Worm (Caenorhabditis elegans) whole organism, L4 larva: ENCODE data around the gene K04C1.3.

Experiments used
- D1046.2 ChIP-seq: fragments of 200-800 bp; sonication (Bioruptor generic); IDR thresholded peaks from 2 replicates; pipeline ENCODE4 v1.3.6; 2022; ENCODE audit warnings: missing genetic modification characterization, missing compliant biosample characterization
- F26F4.8 ChIP-seq: fragments of 200-800 bp; sonication (Bioruptor generic); conservative IDR thresholded peaks from 2 replicates; pipeline ENCODE4 v1.3.6; 2022; ENCODE audit warnings: missing genetic modification characterization, missing compliant biosample characterization
- F49E8.2 ChIP-seq: sonication (generic microtip); optimal IDR thresholded peaks from 2 replicates; lab custom pipeline; 2016; ENCODE audit warnings: missing compliant biosample characterization, mild to moderate bottlenecking, missing genetic modification characterization, borderline replicate concordance
- R02D3.7 ChIP-seq: fragments of 150-350 bp; sonication (generic microtip); optimal IDR thresholded peaks from 3 replicates; lab custom pipeline; 2014; ENCODE audit warnings: missing biosample characterization, missing genetic modification characterization
- T26A8.4 ChIP-seq: fragments of 200-800 bp; sonication (Bioruptor generic); IDR thresholded peaks from 2 replicates; pipeline ENCODE4 v1.3.6; 2022; ENCODE audit warnings: missing genetic modification characterization, missing compliant biosample characterization
- Y105C5A.15 ChIP-seq: fragments of 200-800 bp; sonication (Bioruptor generic); IDR thresholded peaks from 2 replicates; pipeline ENCODE4 v1.3.6; 2022; ENCODE audit warnings: missing genetic modification characterization, missing compliant biosample characterization
- aly-2 ChIP-seq: sonication (generic microtip); optimal IDR thresholded peaks from 2 replicates; lab custom pipeline; 2018; ENCODE audit warnings: missing biosample characterization, missing genetic modification characterization
- ama-1 ChIP-seq: fragments of 150-350 bp; optimal IDR thresholded peaks from 2 replicates; lab custom pipeline; 2014; ENCODE audit warnings: inconsistent platforms, mixed read lengths
- ceh-44 ChIP-seq: fragments of 200-800 bp; sonication (Bioruptor generic); IDR thresholded peaks from 2 replicates; pipeline ENCODE4 v1.3.6; 2022; ENCODE audit warnings: missing genetic modification reagents, missing genetic modification characterization, missing compliant biosample characterization
- ceh-82 ChIP-seq: sonication (generic microtip); optimal IDR thresholded peaks from 2 replicates; lab custom pipeline; 2017; ENCODE audit warnings: missing biosample characterization, missing genetic modification characterization
- ces-1 ChIP-seq: fragments of 150-350 bp; sonication (generic microtip); optimal IDR thresholded peaks from 4 replicates; lab custom pipeline; 2014; ENCODE audit warnings: missing biosample characterization, missing genetic modification reagents, missing genetic modification characterization
- daf-16 ChIP-seq, 3 experiments: sonication (generic microtip); optimal IDR thresholded peaks; 2 replicates each; lab custom pipeline; 2016 to 2017; ENCODE audit warnings: missing genetic modification characterization in 3 of 3, missing genetic modification reagents in 3 of 3, mild to moderate bottlenecking in 2 of 3, missing compliant biosample characterization in 2 of 3, missing biosample characterization in 1 of 3, moderate library complexity in 1 of 3
- daf-8 ChIP-seq: fragments of 200-800 bp; sonication (Bioruptor generic); IDR thresholded peaks from 2 replicates; pipeline ENCODE4 v1.3.6; 2022; ENCODE audit warnings: missing genetic modification characterization, missing compliant biosample characterization
- dmd-6 ChIP-seq: fragments of 200-800 bp; sonication (Bioruptor generic); IDR thresholded peaks from 2 replicates; pipeline ENCODE4 v1.3.6; 2022; ENCODE audit warnings: missing genetic modification reagents, missing genetic modification characterization, missing compliant biosample characterization
- dmd-8 ChIP-seq: fragments of 200-800 bp; sonication (Bioruptor generic); IDR thresholded peaks from 2 replicates; pipeline ENCODE4 v1.3.6; 2022; ENCODE audit warnings: missing genetic modification characterization, missing compliant biosample characterization
- duxl-1 ChIP-seq: sonication (generic microtip); optimal IDR thresholded peaks from 2 replicates; lab custom pipeline; 2016; ENCODE audit warnings: mild to moderate bottlenecking, missing genetic modification characterization, moderate library complexity, missing compliant biosample characterization; ENCODE audit not compliant: poor library complexity
- egl-43 ChIP-seq: fragments of 200-800 bp; sonication (Bioruptor generic); IDR thresholded peaks from 2 replicates; pipeline ENCODE4 v1.3.6; 2022; ENCODE audit warnings: missing genetic modification reagents, missing genetic modification characterization, missing compliant biosample characterization
- hlh-30 ChIP-seq: sonication (generic microtip); optimal IDR thresholded peaks from 2 replicates; lab custom pipeline; 2017; ENCODE audit warnings: antibody characterized with exemption, mild to moderate bottlenecking, missing genetic modification characterization, missing compliant biosample characterization; ENCODE audit not compliant: insufficient read depth
- lim-7 ChIP-seq: fragments of 200-800 bp; sonication (Bioruptor generic); IDR thresholded peaks from 2 replicates; pipeline ENCODE4 v1.3.6; 2022; ENCODE audit warnings: missing genetic modification characterization, missing compliant biosample characterization
- lin-13 ChIP-seq: fragments of 150-350 bp; optimal IDR thresholded peaks from 2 replicates; lab custom pipeline; 2014; ENCODE audit warnings: missing biosample characterization, missing genetic modification reagents, missing genetic modification characterization
- lin-29 ChIP-seq: fragments of 200-800 bp; sonication (Bioruptor generic); IDR thresholded peaks from 2 replicates; pipeline ENCODE4 v1.3.6; 2022; ENCODE audit warnings: missing genetic modification reagents, missing genetic modification characterization, missing compliant biosample characterization
- lir-3 ChIP-seq: sonication (generic microtip); optimal IDR thresholded peaks from 2 replicates; lab custom pipeline; 2016; ENCODE audit warnings: mild to moderate bottlenecking, missing genetic modification characterization, missing compliant biosample characterization
- madf-5 ChIP-seq, 2 experiments: fragments of 200-800 bp; sonication (Bioruptor generic); IDR thresholded peaks; 2 replicates each; pipeline ENCODE4 v1.3.6; 2022; ENCODE audit warnings: missing compliant biosample characterization in 2 of 2, missing genetic modification characterization in 2 of 2
- mdl-1 ChIP-seq, 2 experiments: fragments of 150-350 bp in 1 of 2; sonication (generic microtip) in 1 of 2; optimal IDR thresholded peaks; 2 replicates each; lab custom pipeline; 2014 to 2017; ENCODE audit warnings: missing biosample characterization in 2 of 2, missing genetic modification characterization in 2 of 2
- mep-1 ChIP-seq: fragments of 150-350 bp; sonication (generic microtip); optimal IDR thresholded peaks from 3 replicates; lab custom pipeline; 2014; ENCODE audit warnings: missing biosample characterization, missing genetic modification characterization
- mxl-2 ChIP-seq: fragments of 200-800 bp; sonication (Bioruptor generic); conservative IDR thresholded peaks from 2 replicates; pipeline ENCODE4 v1.3.6; 2022; ENCODE audit warnings: missing genetic modification reagents, missing genetic modification characterization, missing compliant biosample characterization
- mxl-3 ChIP-seq: fragments of 200-800 bp; sonication (Bioruptor generic); optimal IDR thresholded peaks from 2 replicates; lab custom pipeline; 2018; ENCODE audit warnings: mild to moderate bottlenecking, missing genetic modification characterization, missing compliant biosample characterization
- nhr-102 ChIP-seq: sonication (generic microtip); optimal IDR thresholded peaks from 2 replicates; lab custom pipeline; 2016; ENCODE audit warnings: mild to moderate bottlenecking, missing genetic modification characterization, moderate library complexity, missing compliant biosample characterization
- nhr-11 ChIP-seq: fragments of 150-350 bp; optimal IDR thresholded peaks from 2 replicates; lab custom pipeline; 2014; ENCODE audit warnings: missing biosample characterization, missing genetic modification characterization
- nhr-111 ChIP-seq: fragments of 200-800 bp; sonication (Bioruptor generic); optimal IDR thresholded peaks from 2 replicates; lab custom pipeline; 2018; ENCODE audit warnings: mild to moderate bottlenecking, missing genetic modification characterization, missing compliant biosample characterization
- nhr-237 ChIP-seq: sonication (generic microtip); optimal IDR thresholded peaks from 2 replicates; lab custom pipeline; 2017; ENCODE audit warnings: missing biosample characterization, missing genetic modification characterization
- nhr-28 ChIP-seq: fragments of 150-350 bp; optimal IDR thresholded peaks from 2 replicates; lab custom pipeline; 2014; ENCODE audit warnings: missing biosample characterization, missing genetic modification characterization
- nhr-41 ChIP-seq: fragments of 200-800 bp; sonication (Bioruptor generic); IDR thresholded peaks from 2 replicates; pipeline ENCODE4 v1.3.6; 2022; ENCODE audit warnings: missing genetic modification reagents, missing genetic modification characterization, missing compliant biosample characterization
- nhr-48 ChIP-seq: sonication (generic microtip); optimal IDR thresholded peaks from 2 replicates; lab custom pipeline; 2016; ENCODE audit warnings: mild to moderate bottlenecking, missing genetic modification characterization, missing compliant biosample characterization
- nhr-6 ChIP-seq: fragments of 150-350 bp; optimal IDR thresholded peaks from 2 replicates; lab custom pipeline; 2014; ENCODE audit warnings: missing biosample characterization, missing genetic modification characterization
- nhr-77 ChIP-seq: fragments of 150-350 bp; optimal IDR thresholded peaks from 2 replicates; lab custom pipeline; 2014; ENCODE audit warnings: missing biosample characterization, missing genetic modification characterization
- pha-4 ChIP-seq, 2 experiments: fragments of 150-350 bp in 1 of 2; fragments of 200-800 bp in 1 of 2; sonication (Bioruptor generic) in 1 of 2; IDR thresholded peaks in 1 of 2; optimal IDR thresholded peaks in 1 of 2; 2 replicates each; pipeline versions ENCODE4 v1.3.6 to Lab custom; 2014 to 2022; ENCODE audit warnings: missing genetic modification characterization in 2 of 2, missing genetic modification reagents in 2 of 2, missing biosample characterization in 1 of 2, missing compliant biosample characterization in 1 of 2
- php-3 ChIP-seq: fragments of 200-800 bp; sonication (Bioruptor generic); IDR thresholded peaks from 2 replicates; pipeline ENCODE4 v1.3.6; 2022; ENCODE audit warnings: missing genetic modification reagents, missing genetic modification characterization, missing compliant biosample characterization
- rbr-2 ChIP-seq: sonication (generic microtip); optimal IDR thresholded peaks from 2 replicates; lab custom pipeline; 2016; ENCODE audit warnings: missing genotype, missing genetic modification characterization, missing compliant biosample characterization
- skn-1 ChIP-seq: fragments of 150-350 bp; optimal IDR thresholded peaks from 2 replicates; lab custom pipeline; 2014; ENCODE audit warnings: missing biosample characterization, missing genetic modification characterization
- snpc-1.2 ChIP-seq: fragments of 200-800 bp; sonication (Bioruptor generic); IDR thresholded peaks from 2 replicates; pipeline ENCODE4 v1.3.6; 2022; ENCODE audit warnings: missing genetic modification reagents, missing genetic modification characterization, missing compliant biosample characterization
- spr-1 ChIP-seq: sonication (generic microtip); optimal IDR thresholded peaks from 2 replicates; lab custom pipeline; 2016; ENCODE audit warnings: mild to moderate bottlenecking, missing genetic modification characterization, missing compliant biosample characterization
- spr-3 ChIP-seq: fragments of 200-800 bp; sonication (Bioruptor generic); optimal IDR thresholded peaks from 2 replicates; lab custom pipeline; 2018; ENCODE audit warnings: mild to moderate bottlenecking, missing genetic modification characterization, missing compliant biosample characterization
- tag-97 ChIP-seq: fragments of 200-800 bp; sonication (Bioruptor generic); IDR thresholded peaks from 2 replicates; pipeline ENCODE4 v1.3.6; 2022; ENCODE audit warnings: missing genetic modification characterization, missing compliant biosample characterization
- tra-1 ChIP-seq: fragments of 200-800 bp; sonication (Bioruptor generic); IDR thresholded peaks from 2 replicates; pipeline ENCODE4 v1.3.6; 2022; ENCODE audit warnings: missing genetic modification reagents, missing genetic modification characterization, missing compliant biosample characterization
- unc-62 ChIP-seq, 3 experiments: fragments of 150-350 bp in 1 of 3; sonication (generic microtip); optimal IDR thresholded peaks in 2 of 3; peaks in 1 of 3; 1 replicate in 1 of 3; 2 replicates in 2 of 3; lab custom pipeline; 2014 to 2017; ENCODE audit warnings: missing biosample characterization in 3 of 3, missing genetic modification characterization in 3 of 3, missing genetic modification reagents in 3 of 3, missing genotype in 1 of 3
- zfp-3 ChIP-seq: fragments of 200-800 bp; sonication (Bioruptor generic); conservative IDR thresholded peaks from 2 replicates; pipeline ENCODE4 v1.3.6; 2022; ENCODE audit warnings: missing genetic modification reagents, missing genetic modification characterization, missing compliant biosample characterization
- zip-2 ChIP-seq: fragments of 150-350 bp; optimal IDR thresholded peaks from 2 replicates; lab custom pipeline; 2014; ENCODE audit warnings: missing biosample characterization, missing genetic modification characterization
- ztf-11 ChIP-seq: fragments of 150-350 bp; optimal IDR thresholded peaks from 2 replicates; lab custom pipeline; 2014; ENCODE audit warnings: missing biosample characterization, missing genetic modification characterization
- ztf-7 ChIP-seq: fragments of 150-350 bp; optimal IDR thresholded peaks from 2 replicates; lab custom pipeline; 2014; ENCODE audit warnings: missing biosample characterization, missing genetic modification characterization

K04C1.3 gene

DNA sequence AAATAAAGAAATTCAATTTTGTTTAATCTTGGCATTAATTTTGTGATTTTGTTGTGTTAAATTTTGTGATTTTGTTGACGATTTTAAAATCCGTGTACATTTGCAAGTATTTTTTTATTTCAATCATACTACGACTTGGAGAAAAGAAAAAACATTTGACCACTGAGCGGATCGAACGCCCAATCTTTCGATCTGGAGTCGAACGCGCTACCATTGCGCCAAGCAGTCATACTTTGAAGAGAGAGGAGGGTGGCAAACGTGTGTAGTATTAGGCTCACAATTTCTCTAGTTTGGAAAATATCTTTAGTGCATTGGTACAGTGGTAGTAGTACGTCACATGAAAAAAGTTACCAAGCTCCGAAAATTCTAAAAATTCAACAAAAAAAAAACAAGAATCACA lies 14.4 kb downstream of the K04C1.3 start:
- TF ChIP-seq ces-1 (GFP tag; lab: Kevin White, UChicago) (no peak), skn-1 (tag; lab: Kevin White, UChicago) (no peak), nhr-102 (tag; lab: Kevin White, UChicago) (peak; percentile 42), daf-16 (GFP tag; optimal IDR thresholded peaks at IDR 0.05; lab: Kevin White, UChicago) (peak in 1 of 2 experiments; percentile 68), daf-16 (tag; optimal IDR thresholded peaks at IDR 0.05; lab: Kevin White, UChicago) (peak; percentile 59), Y105C5A.15 (GFP tag; lab: Robert Waterston, UW) (peak; percentile 48; the same call in 1 of the 2 replicates), nhr-111 (GFP tag; lab: Kevin White, UChicago) (no peak), nhr-6 (peak; percentile 60), aly-2 (no peak), spr-1 (tag; lab: Kevin White, UChicago) (no peak), tra-1 (peak; percentile 48; the same call in 1 of the 2 replicates), spr-3 (GFP tag; lab: Kevin White, UChicago) (no peak), ceh-44 (GFP tag; lab: Robert Waterston, UW) (peak; percentile 76; the same call in 1 of the 2 replicates), ztf-7 (tag; lab: Kevin White, UChicago) (peak; percentile 28), lir-3 (tag; lab: Kevin White, UChicago) (no peak), hlh-30 (tag; lab: Kevin White, UChicago) (no peak), nhr-48 (tag; lab: Kevin White, UChicago) (peak; percentile 20), lim-7 (GFP tag; lab: Robert Waterston, UW) (peak; percentile 89), nhr-77 (tag; lab: Kevin White, UChicago) (no peak), ztf-11 (no peak), T26A8.4 (no peak), dmd-6 (GFP tag; lab: Robert Waterston, UW) (peak; percentile 50; the same call in 1 of the 2 replicates), nhr-11 (tag; lab: Kevin White, UChicago) (peak; percentile 14), tag-97 (no peak), snpc-1.2 (GFP tag; lab: Robert Waterston, UW) (peak; percentile 47; the same call in 1 of the 2 replicates), dmd-8 (0 out of 2 replicates have a peak, but pooled peaks have one; percentile 64), duxl-1 (tag; lab: Kevin White, UChicago) (peak; percentile 61), nhr-41 (GFP tag; lab: Robert Waterston, UW) (0 out of 2 replicates have a peak, but pooled peaks have one; percentile 25), ceh-82 (tag; lab: Kevin White, UChicago) (no peak), lin-13 (peak; percentile 61), mep-1 (tag; lab: Kevin White, UChicago) (no peak), pha-4 (GFP tag; IDR thresholded peaks at IDR 0.05; lab: Robert Waterston, UW) (peak; percentile 71; the same call in 1 of the 2 replicates), pha-4 (tag; optimal IDR thresholded peaks at IDR 0.05; lab: Kevin White, UChicago) (no peak), rbr-2 (peak; percentile 25), egl-43 (GFP tag; lab: Robert Waterston, UW) (no peak), zfp-3 (no peak), F26F4.8 (GFP tag; lab: Robert Waterston, UW) (peak; percentile 88), ama-1 (lab: Kevin White, UChicago) (no peak), madf-5 (GFP tag; IDR thresholded peaks at IDR 0.05; lab: Robert Waterston, UW) (0 out of 4 replicates have a peak, but pooled peaks of 1 of the 2 experiments have one; percentile 50), mxl-2 (no peak), daf-8 (0 out of 2 replicates have a peak, but pooled peaks have one; percentile 49)

DNA sequence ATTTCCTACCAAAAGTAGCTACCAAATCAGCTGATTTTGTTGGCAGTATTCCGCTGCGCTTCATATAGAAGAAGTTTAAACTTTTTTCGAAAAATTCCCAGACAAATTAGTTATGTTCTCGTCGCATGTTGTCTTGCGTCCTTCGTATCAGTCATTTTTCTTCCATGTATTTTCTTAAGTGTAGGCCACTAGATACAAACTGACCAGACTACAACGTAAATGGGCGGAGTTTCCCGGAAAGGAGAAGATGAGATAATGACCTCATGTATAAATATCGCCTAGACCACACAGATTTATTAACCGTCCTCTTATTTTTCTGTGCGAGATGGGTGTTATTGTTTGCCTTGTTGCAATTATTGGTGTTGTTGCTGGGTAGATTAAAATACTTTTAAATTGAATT lies 17.9 kb downstream of the K04C1.3 start, which contains the start of gene cyp-13B2:
Gene cyp-13B2 (plus strand): TSS at position 301 of the 400 bp plus-strand sequence.
- TF ChIP-seq mxl-3 (no peak), D1046.2 (no peak), F49E8.2 (tag; lab: Kevin White, UChicago) (no peak), mdl-1 (tag; optimal IDR thresholded peaks at IDR 0.05; lab: Kevin White, UChicago) (no peak), lin-29 (GFP tag; lab: Robert Waterston, UW) (no peak), nhr-28 (no peak), php-3 (GFP tag; lab: Robert Waterston, UW) (no peak), aly-2 (no peak), unc-62 (GFP tag; optimal IDR thresholded peaks at IDR 0.05 in 1 of 2; lab: Kevin White, UChicago) (no peak), unc-62 (tag; optimal IDR thresholded peaks at IDR 0.05; lab: Kevin White, UChicago) (no peak), nhr-237 (no peak), nhr-102 (tag; lab: Kevin White, UChicago) (no peak), R02D3.7 (tag; lab: Kevin White, UChicago) (no peak), zip-2 (no peak), pha-4 (GFP tag; IDR thresholded peaks at IDR 0.05; lab: Robert Waterston, UW) (no peak), pha-4 (tag; optimal IDR thresholded peaks at IDR 0.05; lab: Kevin White, UChicago) (no peak), ztf-11 (no peak), nhr-77 (tag; lab: Kevin White, UChicago) (no peak)
